Worm (Caenorhabditis elegans): ENCODE results near the gene cap-1.

ce11 chrIV:7227072-7227471 is 3.0 kb downstream of the cap-1 start, which contains the start of gene R13A1.10:
- TF ChIP-seq zfh-2 (GFP tag; conservative IDR thresholded peaks at IDR 0.05) = no peak
- TF ChIP-seq somi-1 (GFP tag; optimal IDR thresholded peaks at IDR 0.05) = no peak
- TF ChIP-seq bed-2 (GFP tag; IDR thresholded peaks at IDR 0.05) = no peak
- TF ChIP-seq Y67H2A.10 (GFP tag; conservative IDR thresholded peaks at IDR 0.05) = no peak

All from whole organism, young adult.